Fruit fly (Drosophila melanogaster) whole organism, embryonic: ENCODE results near the gene CG8326.

Experiments
- ATbp ChIP-seq: fragments of 200-800 bp; sonication (Bioruptor generic); optimal IDR thresholded peaks from 2 replicates; lab custom pipeline; 2017; ENCODE audit warnings: missing biosample characterization, mild to moderate bottlenecking, missing genetic modification characterization, missing genetic modification reagents
- Abd-B ChIP-seq: fragments of 200-800 bp; sonication (Bioruptor generic); optimal IDR thresholded peaks from 2 replicates; lab custom pipeline; 2018; ENCODE audit warnings: missing biosample characterization, mild to moderate bottlenecking, missing genetic modification characterization, moderate library complexity
- Atf6 ChIP-seq: fragments of 200-800 bp; sonication (Bioruptor generic); IDR thresholded peaks from 2 replicates; pipeline ENCODE4 v1.3.6; 2022; ENCODE audit warnings: missing biosample characterization, missing genetic modification characterization
- B-H1 ChIP-seq: fragments of 200-800 bp; sonication (Bioruptor generic); IDR thresholded peaks from 3 replicates; pipeline ENCODE4 v1.3.6; 2022; ENCODE audit warnings: missing biosample characterization, missing genetic modification characterization
- CG10431 ChIP-seq: fragments of 200-800 bp; sonication (Bioruptor generic); optimal IDR thresholded peaks from 3 replicates; lab custom pipeline; 2018; ENCODE audit warnings: missing biosample characterization, mild to moderate bottlenecking, missing genetic modification characterization
- CG10565 ChIP-seq: fragments of 200-800 bp; sonication (Bioruptor generic); optimal IDR thresholded peaks from 3 replicates; lab custom pipeline; 2016; ENCODE audit warnings: missing biosample characterization, mild to moderate bottlenecking, missing genetic modification characterization
- CG11093 ChIP-seq: fragments of 200-800 bp; sonication (Bioruptor generic); IDR thresholded peaks from 3 replicates; pipeline ENCODE4 v1.3.6; 2022; ENCODE audit warnings: missing biosample characterization, missing genetic modification characterization
- CG11504 ChIP-seq: fragments of 200-800 bp; sonication (Bioruptor generic); optimal IDR thresholded peaks from 3 replicates; lab custom pipeline; 2019; ENCODE audit warnings: missing biosample characterization, mild to moderate bottlenecking, missing genetic modification characterization, moderate library complexity
- CG12236 ChIP-seq: fragments of 200-800 bp; sonication (Bioruptor generic); optimal IDR thresholded peaks from 2 replicates; lab custom pipeline; 2016; ENCODE audit warnings: missing biosample characterization, missing genetic modification characterization
- CG14014 ChIP-seq: fragments of 200-800 bp; sonication (Bioruptor generic); IDR thresholded peaks from 2 replicates; pipeline ENCODE4 v1.3.6; 2022; ENCODE audit warnings: missing biosample characterization, missing genetic modification characterization
- CG14860 ChIP-seq: fragments of 200-800 bp; sonication (Bioruptor generic); IDR thresholded peaks from 3 replicates; pipeline ENCODE4 v1.3.6; 2022; ENCODE audit warnings: missing biosample characterization, missing genetic modification characterization; ENCODE audit not compliant: partially characterized antibody
- CG14965 ChIP-seq: fragments of 200-800 bp; sonication (Bioruptor generic); optimal IDR thresholded peaks from 2 replicates; lab custom pipeline; 2016; ENCODE audit warnings: missing biosample characterization, missing genetic modification characterization, borderline replicate concordance
- CG15269 ChIP-seq: fragments of 200-800 bp; sonication (Bioruptor generic); optimal IDR thresholded peaks from 2 replicates; lab custom pipeline; 2018; ENCODE audit warnings: missing biosample characterization, mild to moderate bottlenecking, missing genetic modification characterization, moderate library complexity
- CG15696 ChIP-seq: fragments of 200-800 bp; sonication (Bioruptor generic); optimal IDR thresholded peaks from 2 replicates; lab custom pipeline; 2019; ENCODE audit warnings: missing biosample characterization, mild to moderate bottlenecking, missing genetic modification characterization, moderate library complexity
- CG17359 ChIP-seq: fragments of 200-800 bp; sonication (Bioruptor generic); optimal IDR thresholded peaks from 3 replicates; lab custom pipeline; 2018; ENCODE audit warnings: missing biosample characterization, mild to moderate bottlenecking, missing genetic modification characterization, moderate library complexity
- CG17912 ChIP-seq: fragments of 200-800 bp; sonication (Bioruptor generic); optimal IDR thresholded peaks from 2 replicates; lab custom pipeline; 2018; ENCODE audit warnings: missing biosample characterization, mild to moderate bottlenecking, missing genetic modification characterization
- CG18011 ChIP-seq: fragments of 200-800 bp; sonication (Bioruptor generic); optimal IDR thresholded peaks from 2 replicates; lab custom pipeline; 2017; ENCODE audit warnings: missing biosample characterization, missing genetic modification characterization, mild to moderate bottlenecking, moderate library complexity, missing genotype
- CG2116 ChIP-seq: fragments of 200-800 bp; sonication (Bioruptor generic); optimal IDR thresholded peaks from 3 replicates; lab custom pipeline; 2018; ENCODE audit warnings: missing biosample characterization, mild to moderate bottlenecking, missing genetic modification characterization
- CG2202 ChIP-seq: fragments of 200-800 bp; sonication (Bioruptor generic); optimal IDR thresholded peaks from 2 replicates; lab custom pipeline; 2018; ENCODE audit warnings: missing biosample characterization, mild to moderate bottlenecking, missing genetic modification characterization
- CG30431 ChIP-seq: fragments of 200-800 bp; sonication (Bioruptor generic); optimal IDR thresholded peaks from 2 replicates; lab custom pipeline; 2017; ENCODE audit warnings: missing biosample characterization, missing genetic modification characterization
- CG4820 ChIP-seq: fragments of 200-800 bp; sonication (Bioruptor generic); optimal IDR thresholded peaks from 3 replicates; lab custom pipeline; 2016; ENCODE audit warnings: missing biosample characterization, missing genetic modification characterization
- CG8765 ChIP-seq: fragments of 200-800 bp; sonication (Bioruptor generic); IDR thresholded peaks from 2 replicates; pipeline ENCODE4 v1.3.6; 2022; ENCODE audit warnings: missing biosample characterization, missing genetic modification characterization
- Dfd ChIP-seq, 2 experiments: fragments of >200 bp; optimal IDR thresholded peaks; 2 replicates each; lab custom pipeline; 2017; ENCODE audit warnings: missing biosample characterization in 2 of 2, missing genetic modification characterization in 2 of 2
- GATAe ChIP-seq: fragments of 200-800 bp; sonication (Bioruptor generic); conservative IDR thresholded peaks from 2 replicates; pipeline ENCODE4 v1.3.6; 2022; ENCODE audit warnings: missing biosample characterization, missing genetic modification characterization
- Mad ChIP-seq: fragments of 200-800 bp; sonication (Bioruptor generic); optimal IDR thresholded peaks from 2 replicates; lab custom pipeline; 2016; ENCODE audit warnings: missing biosample characterization, missing genetic modification characterization
- NC2β ChIP-seq: fragments of 200-800 bp; sonication (Bioruptor generic); optimal IDR thresholded peaks from 2 replicates; lab custom pipeline; 2016; ENCODE audit warnings: missing biosample characterization, missing genetic modification characterization
- Nf-YA ChIP-seq: fragments of 200-800 bp; sonication (Bioruptor generic); IDR thresholded peaks from 2 replicates; pipeline ENCODE4 v1.3.6; 2022; ENCODE audit warnings: missing biosample characterization, missing genetic modification characterization
- Sry-δ ChIP-seq: fragments of 200-800 bp; sonication (Bioruptor generic); optimal IDR thresholded peaks from 2 replicates; lab custom pipeline; 2016; ENCODE audit warnings: missing biosample characterization, missing genetic modification characterization
- Xrp1 ChIP-seq: fragments of 200-800 bp; sonication (Bioruptor generic); IDR thresholded peaks from 2 replicates; pipeline ENCODE4 v1.3.6; 2022; ENCODE audit warnings: missing biosample characterization, missing genetic modification characterization
- ap ChIP-seq: fragments of 200-800 bp; sonication (Bioruptor generic); IDR thresholded peaks from 2 replicates; pipeline ENCODE4 v1.3.6; 2022; ENCODE audit warnings: missing biosample characterization, missing genetic modification characterization
- bsh ChIP-seq, 2 experiments: fragments of 200-800 bp; sonication (Bioruptor generic); optimal IDR thresholded peaks; 2 replicates each; lab custom pipeline; 2017 to 2018; ENCODE audit warnings: mild to moderate bottlenecking in 2 of 2, missing biosample characterization in 2 of 2, missing genetic modification characterization in 2 of 2, moderate library complexity in 1 of 2
- cato ChIP-seq: fragments of 200-800 bp; sonication (Bioruptor generic); optimal IDR thresholded peaks from 2 replicates; lab custom pipeline; 2016; ENCODE audit warnings: missing biosample characterization, missing genetic modification characterization, borderline replicate concordance
- croc ChIP-seq: fragments of 200-800 bp; sonication (Bioruptor generic); conservative IDR thresholded peaks from 3 replicates; pipeline ENCODE4 v1.3.6; 2022; ENCODE audit warnings: missing biosample characterization, missing genetic modification characterization
- emc ChIP-seq: fragments of 200-800 bp; sonication (Bioruptor generic); optimal IDR thresholded peaks from 2 replicates; lab custom pipeline; 2016; ENCODE audit warnings: missing biosample characterization, missing genetic modification characterization
- en ChIP-seq: fragments of 200-800 bp; sonication (Bioruptor generic); optimal IDR thresholded peaks from 2 replicates; lab custom pipeline; 2016; ENCODE audit warnings: missing biosample characterization, missing genetic modification characterization
- eve ChIP-seq, 2 experiments: fragments of >200 bp; optimal IDR thresholded peaks; 2 replicates each; lab custom pipeline; 2017; ENCODE audit warnings: missing biosample characterization in 2 of 2, missing genetic modification characterization in 2 of 2
- exex ChIP-seq: fragments of 200-800 bp; sonication (Bioruptor generic); optimal IDR thresholded peaks from 4 replicates; lab custom pipeline; 2018; ENCODE audit warnings: missing biosample characterization, mild to moderate bottlenecking, missing genetic modification characterization, moderate library complexity
- fru ChIP-seq: fragments of >200 bp; optimal IDR thresholded peaks from 2 replicates; lab custom pipeline; 2017
- gce ChIP-seq: fragments of 200-800 bp; sonication (Bioruptor generic); IDR thresholded peaks from 3 replicates; pipeline ENCODE4 v1.3.6; 2022; ENCODE audit warnings: missing biosample characterization, missing genetic modification characterization
- hbn ChIP-seq: fragments of 200-800 bp; sonication (Bioruptor generic); IDR thresholded peaks from 2 replicates; pipeline ENCODE4 v1.3.6; 2022; ENCODE audit warnings: missing biosample characterization, missing genetic modification characterization; ENCODE audit not compliant: partially characterized antibody
- ken ChIP-seq: fragments of 200-800 bp; sonication (Bioruptor generic); IDR thresholded peaks from 3 replicates; pipeline ENCODE4 v1.3.6; 2022; ENCODE audit warnings: missing biosample characterization, missing genetic modification characterization
- lab ChIP-seq: fragments of 200-800 bp; sonication (Bioruptor generic); optimal IDR thresholded peaks from 3 replicates; lab custom pipeline; 2017; ENCODE audit warnings: missing biosample characterization, missing genetic modification characterization, mild to moderate bottlenecking, moderate library complexity, missing genetic modification reagents
- pho ChIP-seq: fragments of 200-800 bp; sonication (Bioruptor generic); optimal IDR thresholded peaks from 2 replicates; lab custom pipeline; 2016; ENCODE audit warnings: missing biosample characterization, missing genetic modification characterization
- rib ChIP-seq: fragments of 200-800 bp; sonication (Bioruptor generic); IDR thresholded peaks from 2 replicates; pipeline ENCODE4 v1.3.6; 2022; ENCODE audit warnings: missing biosample characterization, missing genetic modification characterization
- row ChIP-seq: fragments of 200-800 bp; sonication (Bioruptor generic); IDR thresholded peaks from 3 replicates; pipeline ENCODE4 v1.3.6; 2022; ENCODE audit warnings: missing biosample characterization, missing genetic modification characterization
- scrt ChIP-seq: fragments of 200-800 bp; sonication (Bioruptor generic); optimal IDR thresholded peaks from 2 replicates; lab custom pipeline; 2018; ENCODE audit warnings: missing biosample characterization, mild to moderate bottlenecking, missing genetic modification characterization, moderate library complexity
- so ChIP-seq: fragments of 200-800 bp; sonication (Bioruptor generic); IDR thresholded peaks from 3 replicates; pipeline ENCODE4 v1.3.6; 2022; ENCODE audit warnings: missing biosample characterization, missing genetic modification characterization
- tll ChIP-seq, 2 experiments: fragments of 200-800 bp in 1 of 2; fragments of >200 bp in 1 of 2; sonication (Bioruptor generic) in 1 of 2; optimal IDR thresholded peaks; 2 replicates each; lab custom pipeline; 2017 to 2019; ENCODE audit warnings: missing biosample characterization in 2 of 2, missing genetic modification characterization in 2 of 2, mild to moderate bottlenecking in 1 of 2, moderate library complexity in 1 of 2
- wor ChIP-seq: fragments of 200-800 bp; sonication (Bioruptor generic); IDR thresholded peaks from 2 replicates; pipeline ENCODE4 v1.3.6; 2022; ENCODE audit warnings: missing biosample characterization, missing genetic modification characterization
- z ChIP-seq: fragments of 200-800 bp; sonication (Bioruptor generic); IDR thresholded peaks from 3 replicates; pipeline ENCODE4 v1.3.6; 2022; ENCODE audit warnings: missing biosample characterization, missing genetic modification characterization

The CG8326 gene

dm6 chrX:17578869-17579781 lies 50.2 kb downstream of the CG8326 start, which contains the start of gene Ankle2 (continued):
- no peak for TF ChIP-seq CG17359
- TF ChIP-seq Nf-YA (GFP tag; lab: Robert Waterston, UW), result no peak
- TF ChIP-seq hbn (GFP tag; lab: Robert Waterston, UW), result peak; percentile 49; the same call in 1 of the 2 replicates
- TF ChIP-seq GATAe (GFP tag; lab: Robert Waterston, UW), result no peak
- no peak for TF ChIP-seq ap (GFP tag; lab: Robert Waterston, UW)
- TF ChIP-seq CG11504, result no peak
- TF ChIP-seq row (GFP tag; lab: Robert Waterston, UW), result peak; percentile 23; the same call in 1 of the 3 replicates
- no peak for TF ChIP-seq cato (GFP tag; lab: Kevin White, UChicago)
- no peak for TF ChIP-seq emc (GFP tag; lab: Kevin White, UChicago)
- TF ChIP-seq en, result no peak
- no peak for TF ChIP-seq CG18011 (GFP tag; lab: Kevin White, UChicago)
- no peak for TF ChIP-seq gce (GFP tag; lab: Robert Waterston, UW)
- TF ChIP-seq CG4820 (GFP tag; lab: Kevin White, UChicago), result no peak
- no peak for TF ChIP-seq ken
- no peak for TF ChIP-seq eve (GFP tag; optimal IDR thresholded peaks at IDR 0.05; lab: Kevin White, UChicago)
- no peak for TF ChIP-seq CG15269
- TF ChIP-seq scrt (GFP tag; lab: Kevin White, UChicago), result no peak
- no peak for TF ChIP-seq B-H1 (GFP tag; lab: Robert Waterston, UW)
- peak; percentile 23; the same call in 1 of the 3 replicates for TF ChIP-seq CG14860
- no peak for TF ChIP-seq CG8765 (GFP tag; lab: Robert Waterston, UW)
- TF ChIP-seq Sry-δ (GFP tag; lab: Kevin White, UChicago), result peak; percentile 83
- TF ChIP-seq rib (GFP tag; lab: Robert Waterston, UW), result no peak
- no peak for TF ChIP-seq NC2β (GFP tag; lab: Kevin White, UChicago)
- no peak for TF ChIP-seq ATbp (GFP tag; lab: Kevin White, UChicago)
- no peak for TF ChIP-seq bsh (GFP tag; optimal IDR thresholded peaks at IDR 0.05; lab: Kevin White, UChicago)
- peak; percentile 25 for TF ChIP-seq Abd-B
- no peak for TF ChIP-seq CG14014 (GFP tag; lab: Robert Waterston, UW)
- no peak for TF ChIP-seq wor
- TF ChIP-seq CG10431, result no peak
- no peak for TF ChIP-seq CG15696
- no peak for TF ChIP-seq Mad (GFP tag; lab: Kevin White, UChicago)
- TF ChIP-seq CG10565, result no peak
- TF ChIP-seq z, result no peak
- TF ChIP-seq CG17912 (GFP tag; lab: Kevin White, UChicago), result no peak
- no peak for TF ChIP-seq Dfd (GFP tag; optimal IDR thresholded peaks at IDR 0.05; lab: Kevin White, UChicago)
- no peak for TF ChIP-seq tll (GFP tag; optimal IDR thresholded peaks at IDR 0.05; lab: Kevin White, UChicago)
- TF ChIP-seq CG12236 (GFP tag; lab: Kevin White, UChicago), result no peak
- TF ChIP-seq CG30431 (GFP tag; lab: Kevin White, UChicago), result no peak
- TF ChIP-seq lab (GFP tag; lab: Kevin White, UChicago), result no peak
- no peak for TF ChIP-seq croc (GFP tag; lab: Robert Waterston, UW)
- no peak for TF ChIP-seq CG14965
- no peak for TF ChIP-seq Atf6 (GFP tag; lab: Robert Waterston, UW)
- no peak for TF ChIP-seq CG11093 (GFP tag; lab: Robert Waterston, UW)
- no peak for TF ChIP-seq Xrp1
- no peak for TF ChIP-seq pho (GFP tag; lab: Kevin White, UChicago)
- TF ChIP-seq exex, result no peak
- TF ChIP-seq CG2202 (tag; lab: Kevin White, UChicago), result no peak
- no peak for TF ChIP-seq fru (lab: Kevin White, UChicago)
- peak; percentile 23 for TF ChIP-seq CG2116 (GFP tag; lab: Kevin White, UChicago)
- no peak for TF ChIP-seq so
